Fruit fly (Drosophila melanogaster): ENCODE data around the gene betaTub85D.

betaTub85D gene

DNA sequence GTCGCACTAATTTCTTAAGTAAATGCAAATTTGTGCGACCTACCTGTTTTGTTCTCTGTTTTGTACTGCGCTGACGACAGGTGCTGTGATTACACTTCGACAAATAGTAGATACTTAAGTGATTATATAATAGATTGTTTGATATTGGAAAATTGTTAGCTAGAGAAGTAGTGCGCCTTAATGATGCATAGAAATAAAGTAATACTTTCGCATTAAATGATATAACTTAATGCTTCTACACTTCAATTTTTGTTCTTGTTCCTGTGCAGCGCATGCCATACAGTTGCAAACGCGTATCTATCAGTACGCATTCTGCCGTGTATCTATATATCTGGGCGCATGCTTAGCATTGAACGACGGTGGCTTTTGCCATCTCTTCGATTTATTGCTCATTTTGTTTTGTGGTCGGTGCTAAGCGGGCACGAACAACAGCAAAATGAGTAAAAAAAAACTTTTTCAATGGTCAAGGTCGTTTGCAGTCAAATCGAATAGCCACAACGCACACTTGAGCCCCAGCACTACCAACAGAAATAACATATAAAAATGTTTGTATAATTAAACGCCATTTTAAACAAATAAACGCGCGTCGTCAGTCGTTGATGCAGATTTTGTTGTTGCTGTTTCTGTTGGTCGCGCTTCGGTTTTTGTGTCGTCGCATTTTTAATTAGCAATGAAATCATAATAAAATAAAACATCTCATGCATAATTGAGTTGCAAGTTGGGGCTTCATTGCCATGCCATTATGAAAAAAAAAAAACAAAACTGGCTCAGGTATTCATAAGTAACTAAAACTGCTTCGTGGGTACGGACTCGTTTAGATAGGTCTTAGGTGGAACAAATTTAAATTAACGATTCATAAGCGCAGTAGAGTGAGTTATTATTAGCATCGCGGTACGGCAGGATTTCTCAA lies 20.5 kb upstream of the betaTub85D start (continued):
- TF ChIP-seq CHES-1-like (GFP tag; optimal IDR thresholded peaks at IDR 0.05): no peak
- TF ChIP-seq B-H1 (GFP tag; IDR thresholded peaks at IDR 0.05): no peak
- no peak for TF ChIP-seq tin (GFP tag; optimal IDR thresholded peaks at IDR 0.05)
- no peak for TF ChIP-seq sc (optimal IDR thresholded peaks at IDR 0.05)
- no peak for TF ChIP-seq sc (GFP tag; optimal IDR thresholded peaks at IDR 0.05)
- TF ChIP-seq CG12942 (GFP tag; optimal IDR thresholded peaks at IDR 0.05): no peak
- no peak for TF ChIP-seq pita (GFP tag; optimal IDR thresholded peaks at IDR 0.05)
- TF ChIP-seq grn (GFP tag; optimal IDR thresholded peaks at IDR 0.05): no peak
- no peak for TF ChIP-seq ato (GFP tag; IDR thresholded peaks at IDR 0.05; ENCODE audit: partially characterized antibody)
- TF ChIP-seq Meics (GFP tag; optimal IDR thresholded peaks at IDR 0.05): peak; percentile 55
- no peak for TF ChIP-seq twi (tag; optimal IDR thresholded peaks at IDR 0.05)
- TF ChIP-seq CG4854 (GFP tag; optimal IDR thresholded peaks at IDR 0.05): no peak
- TF ChIP-seq CG12236 (GFP tag; optimal IDR thresholded peaks at IDR 0.05): no peak
- TF ChIP-seq al (GFP tag; IDR thresholded peaks at IDR 0.05): peak; percentile 43; the same call in 1 of the 2 replicates
- TF ChIP-seq NC2β (GFP tag; optimal IDR thresholded peaks at IDR 0.05): no peak
- no peak for TF ChIP-seq chn (GFP tag; optimal IDR thresholded peaks at IDR 0.05)
- TF ChIP-seq CG7987 (GFP tag; optimal IDR thresholded peaks at IDR 0.05): no peak
- no peak for TF ChIP-seq peb (GFP tag; IDR thresholded peaks at IDR 0.05)
- TF ChIP-seq crp (GFP tag; optimal IDR thresholded peaks at IDR 0.05): no peak
- TF ChIP-seq kni (GFP tag; optimal IDR thresholded peaks at IDR 0.05): no peak
- TF ChIP-seq CrebB (tag; optimal IDR thresholded peaks at IDR 0.05): no peak
- TF ChIP-seq da (GFP tag; optimal IDR thresholded peaks at IDR 0.05): no peak
- no peak for TF ChIP-seq CG11560 (tag; IDR thresholded peaks at IDR 0.05)
- TF ChIP-seq unpg (GFP tag; optimal IDR thresholded peaks at IDR 0.05): peak; percentile 51
- no peak for TF ChIP-seq CG6765 (GFP tag; optimal IDR thresholded peaks at IDR 0.05)
- peak; percentile 45 for TF ChIP-seq tap (tag; optimal IDR thresholded peaks at IDR 0.05)
- TF ChIP-seq lmd (GFP tag; IDR thresholded peaks at IDR 0.05): peak; percentile 47; the same call in 1 of the 2 replicates
- peak; percentile 38 for TF ChIP-seq cwo (GFP tag; optimal IDR thresholded peaks at IDR 0.05)
- TF ChIP-seq CG15011 (GFP tag; optimal IDR thresholded peaks at IDR 0.05): no peak
- TF ChIP-seq CG18619 (GFP tag; optimal IDR thresholded peaks at IDR 0.05): peak; percentile 5
- TF ChIP-seq CG10274 (GFP tag; optimal IDR thresholded peaks at IDR 0.05): peak; percentile 4
- no peak for TF ChIP-seq HmgD (GFP tag; optimal IDR thresholded peaks at IDR 0.05)
- TF ChIP-seq lbe (GFP tag; optimal IDR thresholded peaks at IDR 0.05): no peak
- no peak for TF ChIP-seq Mes4 (GFP tag; optimal IDR thresholded peaks at IDR 0.05)
- no peak for TF ChIP-seq ttk (GFP tag; IDR thresholded peaks at IDR 0.05)
- peak; percentile 52 for TF ChIP-seq Oli (tag; optimal IDR thresholded peaks at IDR 0.05)
- TF ChIP-seq CG3407 (GFP tag; optimal IDR thresholded peaks at IDR 0.05): no peak
- 0 out of 3 replicates have a peak, but pooled peaks have one; percentile 6 for TF ChIP-seq H15 (GFP tag; IDR thresholded peaks at IDR 0.05)
- no peak for TF ChIP-seq fru (optimal IDR thresholded peaks at IDR 0.05)
- TF ChIP-seq pum (GFP tag; optimal IDR thresholded peaks at IDR 0.05): no peak
- 0 out of 3 replicates have a peak, but pooled peaks have one; percentile 31 for TF ChIP-seq Mrtf (GFP tag; IDR thresholded peaks at IDR 0.05)
- peak; percentile 53 for TF ChIP-seq Drgx (GFP tag; IDR thresholded peaks at IDR 0.05)
- TF ChIP-seq ATbp (GFP tag; optimal IDR thresholded peaks at IDR 0.05): no peak
- no peak for TF ChIP-seq Six4 (GFP tag; optimal IDR thresholded peaks at IDR 0.05)
- no peak for TF ChIP-seq CG11093 (GFP tag; IDR thresholded peaks at IDR 0.05)
- no peak; the same call in 1 of the 2 replicates for TF ChIP-seq chm (GFP tag; IDR thresholded peaks at IDR 0.05)
- TF ChIP-seq CG11723 (GFP tag; optimal IDR thresholded peaks at IDR 0.05): no peak
- TF ChIP-seq btn (GFP tag; optimal IDR thresholded peaks at IDR 0.05): no peak
- TF ChIP-seq chinmo (GFP tag; IDR thresholded peaks at IDR 0.05; ENCODE audit: partially characterized antibody): peak; percentile 97
- no peak for TF ChIP-seq wdn (GFP tag; IDR thresholded peaks at IDR 0.05)

Measured in whole organism, embryonic.